Fruit fly (Drosophila melanogaster) ovary, adult (tissue): ENCODE results near the gene ergic53.

ENCODE experiments used
- CG17801 ChIP-seq: fragments of 200-800 bp; optimal IDR thresholded peaks from 2 replicates; lab custom pipeline; 2019; ENCODE audit warnings: missing biosample characterization, mild to moderate bottlenecking, missing genetic modification characterization, moderate library complexity; ENCODE audit not compliant: partially characterized antibody

ergic53 gene

DNA sequence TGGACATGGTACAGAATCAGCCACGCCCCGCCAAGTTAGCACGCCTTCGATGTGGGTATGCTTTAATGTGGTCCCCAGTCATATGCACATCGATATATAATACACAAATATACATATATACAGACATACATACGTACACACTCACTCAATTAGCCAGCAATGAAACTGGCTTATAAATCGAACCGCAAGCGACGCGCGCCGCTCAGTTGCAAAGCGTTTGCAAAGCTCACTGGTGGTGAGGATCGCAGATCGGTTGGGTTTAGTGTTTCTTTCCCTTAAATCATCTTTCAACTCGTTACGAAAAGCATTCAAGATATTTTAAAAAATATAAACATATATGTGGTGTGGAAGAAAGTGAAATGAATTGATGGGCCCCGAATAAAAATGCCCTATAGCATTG, 6.2 kb upstream of the ergic53 start:
- peak; percentile 18 for TF ChIP-seq CG17801

dm6 chr3L:8529701-8530100, 5.1 kb upstream of the ergic53 start:
- no peak for TF ChIP-seq CG17801

DNA sequence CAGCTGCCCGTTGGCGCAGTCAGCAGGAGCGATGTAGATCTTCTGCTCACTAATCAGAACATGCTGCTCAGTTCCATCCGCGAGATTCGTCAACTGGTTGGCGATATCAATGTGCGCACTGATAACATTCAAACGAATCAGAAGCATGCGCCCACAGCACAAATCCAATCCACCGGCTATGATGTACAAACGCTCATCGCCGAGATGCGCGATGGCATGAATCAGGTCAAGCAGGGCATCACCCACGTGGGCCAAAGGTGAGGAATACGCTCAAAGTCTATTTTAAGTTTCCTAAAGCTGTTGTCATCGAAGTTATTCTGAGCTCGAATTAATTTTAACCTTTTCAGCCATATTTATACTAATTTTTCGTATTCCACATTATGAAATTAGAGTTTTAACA, 1.6 kb downstream of the ergic53 start:
- no peak for TF ChIP-seq CG17801

DNA sequence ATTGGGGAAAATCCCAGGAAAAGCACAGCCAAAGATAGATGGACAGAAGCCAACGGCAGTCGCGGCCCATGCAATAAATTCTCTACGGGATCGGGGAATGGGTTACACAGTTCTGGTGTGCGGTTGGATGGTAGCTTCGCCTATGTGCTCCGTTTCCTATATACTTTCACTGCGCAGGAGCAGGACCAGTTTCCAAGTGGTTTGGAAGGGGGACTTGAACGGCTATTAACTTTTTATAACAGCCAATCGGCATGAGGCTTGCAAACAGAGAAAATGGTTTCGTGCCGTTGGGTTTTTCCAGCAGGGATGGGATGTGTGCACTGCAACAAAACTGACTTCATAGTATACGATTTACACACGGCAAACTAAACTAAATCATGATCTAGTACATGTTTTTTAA, 3.6 kb downstream of the ergic53 start:
- no peak for TF ChIP-seq CG17801

dm6 chr3L:8540509-8540908, 5.7 kb downstream of the ergic53 start:
- no peak for TF ChIP-seq CG17801

- TF ChIP-seq CG17801, result no peak
Measured at dm6 chr3L:8541669-8542068, 6.9 kb downstream of the ergic53 start.

DNA sequence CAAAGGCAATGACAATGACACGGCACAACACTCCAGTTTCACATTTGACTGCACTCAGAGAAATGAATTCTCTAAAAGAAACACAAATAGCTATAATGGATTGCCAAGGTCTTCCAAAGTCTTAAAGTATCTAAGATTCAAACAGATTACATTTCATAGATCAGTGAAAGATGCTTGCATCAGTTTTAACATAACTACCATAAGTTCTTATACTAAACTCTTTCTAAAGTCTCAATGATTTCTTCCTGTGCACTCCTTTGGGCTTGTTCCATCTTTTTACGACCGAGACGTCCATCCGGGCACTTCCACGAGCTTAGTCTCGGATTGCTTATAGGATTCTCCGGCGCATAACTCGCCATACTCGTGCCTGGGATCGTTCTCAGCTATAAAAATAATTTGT, 7.4 kb downstream of the ergic53 start:
- no peak for TF ChIP-seq CG17801

DNA sequence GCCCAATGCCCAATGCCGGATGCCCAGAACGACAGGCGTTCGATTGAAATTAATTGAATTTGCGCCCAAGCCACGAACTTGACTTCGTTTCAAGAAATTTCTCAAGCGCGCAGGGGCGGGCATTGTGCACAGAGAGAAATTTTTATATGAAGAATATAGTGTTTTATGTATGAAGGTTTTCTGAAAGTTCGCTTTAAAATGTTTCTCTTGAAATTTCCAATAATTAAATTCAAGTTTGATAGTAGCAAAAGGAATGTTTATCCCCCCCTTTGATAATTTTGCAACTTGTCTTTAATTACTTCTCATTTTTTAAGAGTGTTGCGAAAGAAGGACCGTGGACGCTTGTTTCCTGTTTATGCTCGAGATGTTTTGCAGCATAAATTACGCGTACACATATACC, 9.1 kb downstream of the ergic53 start:
- TF ChIP-seq CG17801, result no peak

dm6 chr3L:8544710-8545109, 9.9 kb downstream of the ergic53 start, which contains the start of gene rhea:
rhea (plus strand) TSS chr3L:8545001.
- peak; percentile 28 for TF ChIP-seq CG17801

DNA sequence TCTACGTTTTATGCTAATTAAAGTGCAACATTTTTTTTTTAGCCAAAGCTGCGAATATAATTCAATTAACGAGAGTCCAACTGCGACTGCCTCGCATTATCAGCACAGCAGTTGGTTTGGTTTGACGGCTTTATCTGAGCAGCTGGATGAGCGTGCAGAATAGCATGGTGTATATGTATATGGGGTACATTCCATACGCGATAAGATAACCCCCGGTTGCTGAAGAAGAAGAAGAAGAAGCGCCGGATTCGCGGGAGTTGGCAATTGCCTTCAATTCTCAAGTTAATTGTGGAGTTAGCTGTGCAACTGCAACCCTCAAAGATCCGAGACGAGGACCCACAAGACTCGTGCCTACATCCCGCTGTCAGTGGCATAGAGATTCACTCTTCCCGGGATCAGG, 10.7 kb downstream of the ergic53 start:
- no peak for TF ChIP-seq CG17801

DNA sequence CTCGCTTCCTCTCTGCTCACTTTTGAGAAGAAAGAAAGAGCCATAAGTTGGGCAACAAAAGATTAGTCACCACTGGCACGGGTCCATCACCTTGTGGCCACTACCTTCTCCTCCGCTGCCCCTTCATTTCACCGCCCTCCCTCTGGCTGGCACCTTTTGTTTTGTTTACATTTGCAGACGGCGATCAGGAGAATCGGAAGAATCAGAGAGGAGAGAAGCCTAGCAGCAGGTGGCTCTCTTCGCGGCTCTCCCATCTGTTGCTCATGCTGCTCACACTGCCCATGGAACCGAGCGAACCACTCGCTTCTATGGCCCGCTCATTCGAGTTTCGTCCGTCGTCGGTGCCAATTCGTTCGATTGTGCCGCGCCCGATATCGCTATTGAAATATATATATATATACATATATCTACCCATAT, 11.6 kb downstream of the ergic53 start:
- peak; percentile 48 for TF ChIP-seq CG17801

- TF ChIP-seq CG17801, result peak; percentile 47
Measured at dm6 chr3L:8547104-8547523, 12.3 kb downstream of the ergic53 start.

- TF ChIP-seq CG17801, result peak; percentile 12
Measured at dm6 chr3L:8549183-8549890, 14.6 kb downstream of the ergic53 start.

DNA sequence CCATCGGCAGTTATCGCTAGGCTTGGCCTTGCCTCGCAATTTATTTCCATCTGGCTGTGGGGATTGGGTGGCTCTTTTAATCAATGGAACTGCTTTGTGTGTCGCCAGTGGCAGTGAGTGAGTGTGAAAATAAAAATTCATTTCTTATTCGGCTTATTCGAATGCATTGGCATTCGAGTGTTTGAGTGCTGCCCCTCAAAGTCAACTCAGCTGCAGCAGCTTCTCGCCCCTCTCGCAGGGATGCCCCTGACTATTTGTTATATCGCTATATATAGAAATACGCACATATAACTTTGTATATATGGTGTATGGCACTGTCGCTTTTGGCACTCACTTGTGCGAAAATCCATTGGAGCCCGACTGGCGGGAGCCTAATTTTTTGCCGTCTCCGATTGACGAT, 16.1 kb downstream of the ergic53 start:
- TF ChIP-seq CG17801, result no peak

dm6 chr3L:8553125-8553524, 18.3 kb downstream of the ergic53 start:
- no peak for TF ChIP-seq CG17801

dm6 chr3L:8554024-8554642, 19.4 kb downstream of the ergic53 start:
- TF ChIP-seq CG17801, result no peak

dm6 chr3L:8557018-8557417, 22.2 kb downstream of the ergic53 start:
- TF ChIP-seq CG17801, result no peak

DNA sequence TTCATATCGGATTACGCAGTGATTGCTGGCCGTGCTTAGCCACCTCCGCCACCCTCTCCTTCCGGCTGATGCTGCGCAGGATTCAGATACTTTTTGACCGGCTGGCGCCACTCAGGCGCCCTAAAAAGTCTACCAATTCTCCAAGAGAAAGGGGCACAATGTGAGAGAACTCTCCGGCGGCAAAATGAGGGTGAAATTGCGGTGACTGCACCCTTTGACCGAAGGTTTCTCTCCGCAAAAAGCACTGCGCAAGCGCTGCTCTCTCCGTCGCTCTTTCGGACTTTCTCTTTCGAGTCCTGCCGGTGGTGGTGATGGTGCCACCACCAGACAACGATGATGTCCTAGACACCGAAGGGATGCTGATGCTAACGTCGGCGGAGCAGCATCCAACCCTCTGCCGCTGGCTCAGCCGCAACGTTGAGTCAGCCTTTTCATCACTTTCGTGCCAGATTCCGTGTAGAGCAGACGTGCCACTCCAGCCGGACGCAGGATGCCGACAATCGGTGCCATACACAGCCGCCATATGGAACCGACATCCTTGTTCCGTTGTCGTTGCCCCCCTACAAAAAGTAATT, 25.1 kb downstream of the ergic53 start:
- TF ChIP-seq CG17801, result no peak
